Worm (Caenorhabditis elegans) whole organism, young adult: Measurements from ENCODE around the gene cut-3.

Source experiments
- B0019.2 ChIP-seq: fragments of 200-800 bp; sonication (Bioruptor generic); conservative IDR thresholded peaks from 2 replicates; pipeline ENCODE4 v1.3.6; 2022; ENCODE audit warnings: missing genetic modification reagents, missing genetic modification characterization, missing compliant biosample characterization
- B0336.3 ChIP-seq: fragments of 200-800 bp; sonication (Bioruptor generic); IDR thresholded peaks from 2 replicates; pipeline ENCODE4 v1.3.6; 2022; ENCODE audit warnings: missing genetic modification characterization, missing compliant biosample characterization
- C17E4.6 ChIP-seq: fragments of 200-800 bp; sonication (Bioruptor generic); IDR thresholded peaks from 2 replicates; pipeline ENCODE4 v1.3.6; 2022; ENCODE audit warnings: missing genetic modification reagents, missing genetic modification characterization, missing compliant biosample characterization
- F23B12.7 ChIP-seq: sonication (generic microtip); optimal IDR thresholded peaks from 2 replicates; lab custom pipeline; 2017; ENCODE audit warnings: missing genetic modification characterization, mild to moderate bottlenecking, missing compliant biosample characterization, antibody characterized with exemption, moderate library complexity; ENCODE audit not compliant: insufficient read depth
- F57C9.4 ChIP-seq: sonication (generic microtip); optimal IDR thresholded peaks from 2 replicates; lab custom pipeline; 2017; ENCODE audit warnings: mild to moderate bottlenecking, missing genetic modification characterization, missing compliant biosample characterization
- T07F8.4 ChIP-seq: sonication (generic microtip); optimal IDR thresholded peaks from 2 replicates; lab custom pipeline; 2016; ENCODE audit warnings: mild to moderate bottlenecking, missing genetic modification characterization, moderate library complexity, missing compliant biosample characterization
- Y53F4B.3 ChIP-seq: fragments of 200-800 bp; sonication (Bioruptor generic); IDR thresholded peaks from 2 replicates; pipeline ENCODE4 v1.3.6; 2022; ENCODE audit warnings: missing genetic modification reagents, missing genetic modification characterization, missing compliant biosample characterization
- Y53G8AR.9 ChIP-seq: fragments of 200-800 bp; sonication (Bioruptor generic); conservative IDR thresholded peaks from 2 replicates; pipeline ENCODE4 v1.3.6; 2022; ENCODE audit warnings: missing genetic modification reagents, missing genetic modification characterization, missing compliant biosample characterization
- Y56A3A.18 ChIP-seq: fragments of 200-800 bp; sonication (Bioruptor generic); IDR thresholded peaks from 2 replicates; pipeline ENCODE4 v1.3.6; 2022; ENCODE audit warnings: missing genetic modification reagents, missing genetic modification characterization, missing compliant biosample characterization
- akir-1 ChIP-seq: fragments of 200-800 bp; sonication (Bioruptor generic); optimal IDR thresholded peaks from 2 replicates; lab custom pipeline; 2018; ENCODE audit warnings: mild to moderate bottlenecking, missing genetic modification characterization, moderate library complexity, missing compliant biosample characterization
- atf-7 ChIP-seq: sonication (generic microtip); optimal IDR thresholded peaks from 2 replicates; lab custom pipeline; 2017; ENCODE audit warnings: mild to moderate bottlenecking, missing genetic modification characterization, missing compliant biosample characterization
- bed-2 ChIP-seq: fragments of 200-800 bp; sonication (Bioruptor generic); IDR thresholded peaks from 2 replicates; pipeline ENCODE4 v1.3.6; 2022; ENCODE audit warnings: missing genetic modification reagents, missing genetic modification characterization, missing compliant biosample characterization
- cebp-1 ChIP-seq, 2 experiments: fragments of 200-800 bp in 1 of 2; sonication (Bioruptor generic) in 1 of 2; sonication (generic microtip) in 1 of 2; IDR thresholded peaks in 1 of 2; optimal IDR thresholded peaks in 1 of 2; 2 replicates each; pipeline versions ENCODE4 v1.3.6 to Lab custom; 2017 to 2022; ENCODE audit warnings: missing compliant biosample characterization in 2 of 2, missing genetic modification characterization in 2 of 2, mild to moderate bottlenecking in 1 of 2, missing genetic modification reagents in 1 of 2, moderate library complexity in 1 of 2
- ceh-27 ChIP-seq: fragments of 200-800 bp; sonication (Bioruptor generic); optimal IDR thresholded peaks from 2 replicates; lab custom pipeline; 2018; ENCODE audit warnings: mild to moderate bottlenecking, missing genetic modification characterization, moderate library complexity, missing compliant biosample characterization
- die-1 ChIP-seq: sonication (generic microtip); optimal IDR thresholded peaks from 2 replicates; lab custom pipeline; 2016; ENCODE audit warnings: missing genotype, mild to moderate bottlenecking, missing genetic modification characterization, missing compliant biosample characterization
- dox-1 ChIP-seq: fragments of 200-800 bp; sonication (Bioruptor generic); IDR thresholded peaks from 2 replicates; pipeline ENCODE4 v1.3.6; 2022; ENCODE audit warnings: missing genetic modification reagents, missing genetic modification characterization, missing compliant biosample characterization
- dpff-1 ChIP-seq: sonication (generic microtip); optimal IDR thresholded peaks from 2 replicates; lab custom pipeline; 2017; ENCODE audit warnings: mild to moderate bottlenecking, missing genetic modification characterization, missing compliant biosample characterization
- dpl-1 ChIP-seq: fragments of 150-350 bp; optimal IDR thresholded peaks from 2 replicates; lab custom pipeline; 2014; ENCODE audit warnings: missing biosample characterization, missing genetic modification reagents, missing genetic modification characterization
- egrh-3 ChIP-seq: fragments of 200-800 bp; sonication (Bioruptor generic); IDR thresholded peaks from 2 replicates; pipeline ENCODE4 v1.3.6; 2022; ENCODE audit warnings: missing genetic modification reagents, missing genetic modification characterization, missing compliant biosample characterization
- ets-4 ChIP-seq: fragments of 200-800 bp; sonication (Bioruptor generic); optimal IDR thresholded peaks from 2 replicates; lab custom pipeline; 2018; ENCODE audit warnings: mild to moderate bottlenecking, missing genetic modification characterization, missing compliant biosample characterization
- gei-17 ChIP-seq: fragments of 200-800 bp; sonication (Bioruptor generic); optimal IDR thresholded peaks from 2 replicates; lab custom pipeline; 2018; ENCODE audit warnings: mild to moderate bottlenecking, missing genetic modification characterization, missing compliant biosample characterization
- him-1 ChIP-seq: sonication (generic microtip); optimal IDR thresholded peaks from 2 replicates; lab custom pipeline; 2016; ENCODE audit warnings: missing genotype, missing genetic modification reagents, missing genetic modification characterization, missing compliant biosample characterization
- hlh-26 ChIP-seq: fragments of 200-800 bp; sonication (Bioruptor generic); conservative IDR thresholded peaks from 2 replicates; pipeline ENCODE4 v1.3.6; 2022; ENCODE audit warnings: missing genetic modification reagents, missing genetic modification characterization, missing compliant biosample characterization
- let-607 ChIP-seq, 2 experiments: fragments of 200-800 bp in 1 of 2; sonication (Bioruptor generic) in 1 of 2; sonication (generic microtip) in 1 of 2; optimal IDR thresholded peaks; 2 replicates each; lab custom pipeline; 2016 to 2018; ENCODE audit warnings: mild to moderate bottlenecking in 2 of 2, missing compliant biosample characterization in 2 of 2, missing genetic modification characterization in 2 of 2, moderate library complexity in 2 of 2, missing genotype in 1 of 2
- lin-26 ChIP-seq: fragments of 200-800 bp; sonication (Bioruptor generic); IDR thresholded peaks from 2 replicates; pipeline ENCODE4 v1.3.6; 2022; ENCODE audit warnings: missing genetic modification reagents, missing genetic modification characterization, missing compliant biosample characterization
- lin-35 ChIP-seq, 3 experiments: fragments of 150-350 bp in 2 of 3; sonication (generic microtip) in 1 of 3; optimal IDR thresholded peaks; 2 replicates each; lab custom pipeline; 2014 to 2018; ENCODE audit warnings: missing biosample characterization in 3 of 3, missing genetic modification characterization in 3 of 3, missing genetic modification reagents in 3 of 3
- lin-40 ChIP-seq: sonication (generic microtip); optimal IDR thresholded peaks from 2 replicates; lab custom pipeline; 2016; ENCODE audit warnings: missing genetic modification characterization, mild to moderate bottlenecking, missing compliant biosample characterization, missing genotype, missing genetic modification reagents
- lin-54 ChIP-seq: fragments of 200-800 bp; sonication (Bioruptor generic); optimal IDR thresholded peaks from 2 replicates; lab custom pipeline; 2018; ENCODE audit warnings: mild to moderate bottlenecking, missing genetic modification characterization, missing compliant biosample characterization
- madf-10 ChIP-seq: sonication (generic microtip); optimal IDR thresholded peaks from 2 replicates; lab custom pipeline; 2016; ENCODE audit warnings: mild to moderate bottlenecking, missing genetic modification characterization, missing compliant biosample characterization
- mes-4 ChIP-seq: sonication (generic microtip); optimal IDR thresholded peaks from 2 replicates; lab custom pipeline; 2016; ENCODE audit warnings: missing genotype, missing genetic modification characterization, missing compliant biosample characterization
- mxl-1 ChIP-seq: sonication (generic microtip); optimal IDR thresholded peaks from 2 replicates; lab custom pipeline; 2016; ENCODE audit warnings: missing genetic modification characterization, missing compliant biosample characterization
- nfya-1 ChIP-seq: sonication (generic microtip); optimal IDR thresholded peaks from 2 replicates; lab custom pipeline; 2017; ENCODE audit warnings: antibody characterized with exemption, missing compliant biosample characterization, missing genetic modification characterization, borderline replicate concordance; ENCODE audit not compliant: insufficient read depth
- nhr-80 ChIP-seq: sonication (generic microtip); optimal IDR thresholded peaks from 2 replicates; lab custom pipeline; 2016; ENCODE audit warnings: missing genetic modification characterization, missing compliant biosample characterization
- repo-1 ChIP-seq: sonication (generic microtip); optimal IDR thresholded peaks from 2 replicates; lab custom pipeline; 2017; ENCODE audit warnings: mild to moderate bottlenecking, missing genetic modification characterization, missing compliant biosample characterization
- rpc-1 ChIP-seq, 2 experiments: fragments of 150-350 bp in 1 of 2; sonication (generic microtip) in 1 of 2; optimal IDR thresholded peaks; 2 replicates each; lab custom pipeline; 2014 to 2018; ENCODE audit warnings: missing biosample characterization in 1 of 2, missing genetic modification characterization in 1 of 2, missing genetic modification reagents in 1 of 2, missing genotype in 1 of 2
- snpc-1.3 ChIP-seq: sonication (generic microtip); optimal IDR thresholded peaks from 2 replicates; lab custom pipeline; 2017; ENCODE audit warnings: missing genetic modification characterization, mild to moderate bottlenecking, missing compliant biosample characterization, antibody characterized with exemption, moderate library complexity, missing genotype, missing genetic modification reagents; ENCODE audit not compliant: insufficient read depth
- snpc-3.4 ChIP-seq: sonication (generic microtip); optimal IDR thresholded peaks from 2 replicates; lab custom pipeline; 2017; ENCODE audit warnings: missing genetic modification characterization, mild to moderate bottlenecking, missing compliant biosample characterization, antibody characterized with exemption, moderate library complexity, missing genotype, missing genetic modification reagents
- snpc-4 ChIP-seq, 5 experiments: fragments of 150-350 bp in 1 of 5; sonication (generic microtip) in 4 of 5; optimal IDR thresholded peaks; 2 replicates each; lab custom pipeline; 2014 to 2018; ENCODE audit warnings: missing genetic modification characterization in 5 of 5, missing biosample characterization in 3 of 5, antibody characterized with exemption in 2 of 5, mild to moderate bottlenecking in 2 of 5, missing compliant biosample characterization in 2 of 5, missing genotype in 2 of 5, moderate library complexity in 2 of 5, missing genetic modification reagents in 1 of 5
- sptf-2 ChIP-seq: fragments of 200-800 bp; sonication (Bioruptor generic); optimal IDR thresholded peaks from 2 replicates; lab custom pipeline; 2018; ENCODE audit warnings: mild to moderate bottlenecking, missing genetic modification characterization, missing compliant biosample characterization
- tbp1 ChIP-seq: fragments of 200-800 bp; sonication (Bioruptor generic); optimal IDR thresholded peaks from 2 replicates; lab custom pipeline; 2018; ENCODE audit warnings: mild to moderate bottlenecking, missing genetic modification characterization, missing compliant biosample characterization
- tbx-9 ChIP-seq: sonication (generic microtip); optimal IDR thresholded peaks from 2 replicates; lab custom pipeline; 2016; ENCODE audit warnings: borderline replicate concordance, missing genetic modification characterization, inconsistent platforms, missing compliant biosample characterization
- tlf-1 ChIP-seq: fragments of 200-800 bp; sonication (Bioruptor generic); optimal IDR thresholded peaks from 2 replicates; lab custom pipeline; 2018; ENCODE audit warnings: mild to moderate bottlenecking, missing genetic modification characterization, missing compliant biosample characterization
- zim-3 ChIP-seq: sonication (generic microtip); optimal IDR thresholded peaks from 2 replicates; lab custom pipeline; 2017; ENCODE audit warnings: mild to moderate bottlenecking, missing genetic modification characterization, moderate library complexity, missing compliant biosample characterization
- ztf-22 ChIP-seq: fragments of 200-800 bp; sonication (Bioruptor generic); optimal IDR thresholded peaks from 2 replicates; lab custom pipeline; 2018; ENCODE audit warnings: mild to moderate bottlenecking, missing genetic modification characterization, moderate library complexity, missing compliant biosample characterization

The cut-3 gene

ce11 chrII:8485603-8486002 is 39.0 kb upstream of the cut-3 start, which contains the start of gene gbh-2:
Gene gbh-2, plus strand, starts transcription at chrII:8485879.
- TF ChIP-seq gei-17 (GFP tag; lab: Kevin White, UChicago) = no peak
- no peak for TF ChIP-seq bed-2 (GFP tag; lab: Robert Waterston, UW)
- TF ChIP-seq lin-40 (tag; lab: Kevin White, UChicago) = peak; percentile 14
- no peak for TF ChIP-seq C17E4.6 (GFP tag; lab: Robert Waterston, UW)
- TF ChIP-seq F23B12.7 (tag; lab: Kevin White, UChicago) = no peak
- no peak for TF ChIP-seq egrh-3
- TF ChIP-seq dpff-1 (tag; lab: Kevin White, UChicago) = no peak
- no peak for TF ChIP-seq mes-4
- no peak for TF ChIP-seq lin-35 (GFP tag; optimal IDR thresholded peaks at IDR 0.05; lab: Kevin White, UChicago)
- TF ChIP-seq zim-3 (tag; lab: Kevin White, UChicago) = no peak
- peak; percentile 27 for TF ChIP-seq atf-7 (tag; lab: Kevin White, UChicago)
- TF ChIP-seq tlf-1 (GFP tag; lab: Kevin White, UChicago) = peak; percentile 7
- no peak for TF ChIP-seq mxl-1 (tag; lab: Kevin White, UChicago)
- no peak for TF ChIP-seq cebp-1 (GFP tag; IDR thresholded peaks at IDR 0.05; lab: Robert Waterston, UW)
- peak; percentile 42 for TF ChIP-seq cebp-1 (tag; optimal IDR thresholded peaks at IDR 0.05; lab: Kevin White, UChicago)
- no peak for TF ChIP-seq Y53F4B.3 (GFP tag; lab: Robert Waterston, UW)
- TF ChIP-seq lin-26 (GFP tag; lab: Robert Waterston, UW) = no peak
- no peak for TF ChIP-seq snpc-3.4 (tag; lab: Kevin White, UChicago)
- TF ChIP-seq sptf-2 (GFP tag; lab: Kevin White, UChicago) = no peak
- TF ChIP-seq madf-10 (tag; lab: Kevin White, UChicago) = peak; percentile 25
- no peak for TF ChIP-seq F57C9.4 (tag; lab: Kevin White, UChicago)
- no peak for TF ChIP-seq B0019.2 (GFP tag; lab: Robert Waterston, UW)
- peak; percentile 41 for TF ChIP-seq tbp1 (GFP tag; lab: Kevin White, UChicago)
- no peak for TF ChIP-seq rpc-1 (optimal IDR thresholded peaks at IDR 0.05; lab: Kevin White, UChicago)
- no peak for TF ChIP-seq rpc-1 (tag; optimal IDR thresholded peaks at IDR 0.05; lab: Kevin White, UChicago)
- TF ChIP-seq repo-1 (tag; lab: Kevin White, UChicago) = no peak
- peak; percentile 57 for TF ChIP-seq nhr-80
- TF ChIP-seq nfya-1 (tag; lab: Kevin White, UChicago) = no peak
- TF ChIP-seq die-1 = no peak
- TF ChIP-seq lin-54 (GFP tag; lab: Kevin White, UChicago) = no peak
- no peak for TF ChIP-seq akir-1
- no peak for TF ChIP-seq ztf-22 (GFP tag; lab: Kevin White, UChicago)
- TF ChIP-seq him-1 (tag; lab: Kevin White, UChicago) = no peak
- TF ChIP-seq ets-4 (GFP tag; lab: Kevin White, UChicago) = no peak
- TF ChIP-seq ceh-27 (GFP tag; lab: Kevin White, UChicago) = no peak
- TF ChIP-seq let-607 (tag; optimal IDR thresholded peaks at IDR 0.05; lab: Kevin White, UChicago) = peak in 1 of 2 experiments; percentile 38

DNA sequence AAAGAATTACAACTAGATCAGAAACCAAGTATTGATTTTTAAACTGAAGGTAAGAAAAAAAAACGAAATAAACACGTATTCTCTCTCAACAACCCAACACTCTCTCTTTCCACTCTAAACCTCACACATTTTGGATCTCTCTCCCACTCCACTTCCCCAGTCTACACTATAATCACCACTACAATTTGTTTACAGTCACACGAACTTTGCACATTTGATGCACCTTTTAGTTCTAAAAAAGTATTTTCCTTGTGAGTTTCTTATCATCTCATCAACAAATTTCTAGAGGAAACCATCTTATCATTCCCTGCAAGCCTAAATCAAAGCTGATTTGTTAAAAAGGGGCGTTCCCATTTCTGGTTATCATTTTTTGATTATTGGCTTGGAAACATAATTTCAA is 37.9 kb upstream of the cut-3 start:
- TF ChIP-seq ztf-22 (GFP tag; lab: Kevin White, UChicago) = peak; percentile 18
- TF ChIP-seq zim-3 (tag; lab: Kevin White, UChicago) = no peak
- no peak for TF ChIP-seq tbp1 (GFP tag; lab: Kevin White, UChicago)
- no peak for TF ChIP-seq tbx-9 (tag; lab: Kevin White, UChicago)
- TF ChIP-seq dpl-1 (GFP tag; lab: Kevin White, UChicago) = no peak
- TF ChIP-seq cebp-1 (GFP tag; IDR thresholded peaks at IDR 0.05; lab: Robert Waterston, UW) = no peak
- TF ChIP-seq cebp-1 (tag; optimal IDR thresholded peaks at IDR 0.05; lab: Kevin White, UChicago) = peak; percentile 31
- no peak for TF ChIP-seq nfya-1 (tag; lab: Kevin White, UChicago)
- no peak for TF ChIP-seq hlh-26 (GFP tag; lab: Robert Waterston, UW)
- peak; percentile 43; the same call in 1 of the 2 replicates for TF ChIP-seq B0336.3 (GFP tag; lab: Robert Waterston, UW)
- peak; percentile 80 for TF ChIP-seq Y56A3A.18
- TF ChIP-seq T07F8.4 (tag; lab: Kevin White, UChicago) = no peak
- no peak for TF ChIP-seq snpc-1.3 (tag; lab: Kevin White, UChicago)
- TF ChIP-seq ets-4 (GFP tag; lab: Kevin White, UChicago) = no peak
- no peak for TF ChIP-seq snpc-4 (GFP tag; optimal IDR thresholded peaks at IDR 0.05; lab: Kevin White, UChicago)
- no peak for TF ChIP-seq snpc-4 (tag; optimal IDR thresholded peaks at IDR 0.05; lab: Kevin White, UChicago)
- TF ChIP-seq dox-1 = no peak
- peak; percentile 66 for TF ChIP-seq nhr-80
- TF ChIP-seq Y53G8AR.9 = 0 out of 2 replicates have a peak, but pooled peaks have one; percentile 58
- TF ChIP-seq madf-10 (tag; lab: Kevin White, UChicago) = no peak
